Worm (Caenorhabditis elegans): ENCODE measurements around the gene zmp-6.

Gene zmp-6

DNA sequence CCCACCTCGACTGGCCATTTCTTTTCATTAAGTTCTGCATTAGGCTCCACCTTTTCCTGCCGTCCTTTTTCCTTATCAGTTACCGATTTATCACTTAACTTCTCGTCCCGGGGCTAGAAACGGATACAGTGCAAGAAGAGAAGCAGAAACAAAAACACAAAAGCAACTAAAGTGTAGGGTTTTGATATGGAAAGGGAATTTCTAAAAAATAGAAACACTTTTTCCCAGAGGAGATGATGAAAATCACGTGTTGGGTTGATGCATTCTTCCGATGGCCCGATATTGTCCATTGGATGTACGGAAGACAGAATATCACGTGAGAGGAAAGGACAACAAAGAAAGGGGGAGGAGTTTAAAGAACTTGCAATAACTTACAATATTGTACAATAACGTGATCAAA lies 25.2 kb upstream of the zmp-6 start (continued):
- TF ChIP-seq sma-9 (GFP tag; optimal IDR thresholded peaks at IDR 0.05) (peak; percentile 86), sma-9 (tag; optimal IDR thresholded peaks at IDR 0.05) (no peak), R02D3.7 (tag; optimal IDR thresholded peaks at IDR 0.05) (no peak), unc-39 (tag; optimal IDR thresholded peaks at IDR 0.05) (no peak)

DNA sequence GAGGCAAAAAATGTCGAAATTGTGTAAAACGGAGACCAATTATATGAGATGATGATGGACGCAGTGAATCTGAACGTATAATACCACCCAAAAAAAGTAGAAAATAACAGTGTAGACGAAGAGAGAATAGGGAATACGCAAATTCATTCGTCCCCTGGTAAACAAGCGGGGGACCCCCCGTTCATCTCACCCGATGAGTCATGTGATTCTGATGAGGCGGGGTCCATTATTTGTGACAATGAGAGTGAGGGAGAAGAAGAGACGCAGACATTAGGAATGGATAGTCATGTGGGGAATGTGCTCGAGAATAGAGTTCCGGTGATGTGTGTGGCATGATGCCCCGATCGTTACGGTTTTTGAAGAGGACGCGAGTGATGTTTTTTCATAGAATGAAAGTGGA lies 24.4 kb upstream of the zmp-6 start:
- no peak for TF ChIP-seq nhr-21 (tag; optimal IDR thresholded peaks at IDR 0.05)
- no peak for TF ChIP-seq egl-27 (tag; optimal IDR thresholded peaks at IDR 0.05)
- TF ChIP-seq ztf-1 (GFP tag; conservative IDR thresholded peaks at IDR 0.05): no peak
- no peak for TF ChIP-seq mbf-1 (tag; optimal IDR thresholded peaks at IDR 0.05)
- TF ChIP-seq alr-1 (tag; optimal IDR thresholded peaks at IDR 0.05): no peak
- TF ChIP-seq sma-9 (GFP tag; optimal IDR thresholded peaks at IDR 0.05): peak; percentile 77
- TF ChIP-seq sma-9 (tag; optimal IDR thresholded peaks at IDR 0.05): no peak
- TF ChIP-seq unc-55 (GFP tag; optimal IDR thresholded peaks at IDR 0.05): peak; percentile 7
- peak; percentile 68 for TF ChIP-seq ama-1 (optimal IDR thresholded peaks at IDR 0.05)
- peak; percentile 41 for TF ChIP-seq sma-3 (GFP tag; optimal IDR thresholded peaks at IDR 0.05)
- TF ChIP-seq ztf-11 (tag; optimal IDR thresholded peaks at IDR 0.05): no peak
- no peak for TF ChIP-seq nhr-23 (tag; optimal IDR thresholded peaks at IDR 0.05)
- TF ChIP-seq gmeb-1 (tag; optimal IDR thresholded peaks at IDR 0.05): peak; percentile 28
- TF ChIP-seq elt-3 (tag; optimal IDR thresholded peaks at IDR 0.05): no peak
- TF ChIP-seq lin-13 (GFP tag; optimal IDR thresholded peaks at IDR 0.05): no peak
- no peak for TF ChIP-seq peb-1 (tag; optimal IDR thresholded peaks at IDR 0.05)
- TF ChIP-seq crh-2 (tag; optimal IDR thresholded peaks at IDR 0.05): peak; percentile 56
- TF ChIP-seq C34F6.9 (tag; optimal IDR thresholded peaks at IDR 0.05): peak; percentile 81
- no peak for TF ChIP-seq nhr-10 (tag; optimal IDR thresholded peaks at IDR 0.05)
- peak in 1 of 2 experiments; percentile 25 for TF ChIP-seq mdl-1 (tag; optimal IDR thresholded peaks at IDR 0.05)
- no peak for TF ChIP-seq ZK546.5 (tag; optimal IDR thresholded peaks at IDR 0.05)
- TF ChIP-seq dmd-4 (tag; optimal IDR thresholded peaks at IDR 0.05): no peak
- no peak for TF ChIP-seq ceh-82 (tag; optimal IDR thresholded peaks at IDR 0.05)
- no peak for TF ChIP-seq snpc-4 (tag; optimal IDR thresholded peaks at IDR 0.05)
- TF ChIP-seq nhr-12 (tag; optimal IDR thresholded peaks at IDR 0.05): no peak
- no peak for TF ChIP-seq nhr-77 (tag; optimal IDR thresholded peaks at IDR 0.05)
- no peak for TF ChIP-seq blmp-1 (tag; optimal IDR thresholded peaks at IDR 0.05; ENCODE audit: insufficient read depth)
- no peak for TF ChIP-seq elt-1 (tag; optimal IDR thresholded peaks at IDR 0.05)
- no peak for TF ChIP-seq R02D3.7 (tag; optimal IDR thresholded peaks at IDR 0.05)
- TF ChIP-seq zag-1 (tag; optimal IDR thresholded peaks at IDR 0.05): no peak
- peak in 1 of 2 experiments; percentile 61 for TF ChIP-seq lsy-2 (tag; optimal IDR thresholded peaks at IDR 0.05)
- TF ChIP-seq mab-5 (tag; optimal IDR thresholded peaks at IDR 0.05): peak; percentile 70
- TF ChIP-seq aly-2 (tag; optimal IDR thresholded peaks at IDR 0.05): no peak
- TF ChIP-seq F13H6.1 (tag; optimal IDR thresholded peaks at IDR 0.05): peak; percentile 59
- no peak for TF ChIP-seq Y55F3AM.14 (GFP tag; optimal IDR thresholded peaks at IDR 0.05)
- TF ChIP-seq fos-1 (tag; optimal IDR thresholded peaks at IDR 0.05): peak; percentile 9
- peak; percentile 35 for TF ChIP-seq nhr-6 (tag; optimal IDR thresholded peaks at IDR 0.05)
- TF ChIP-seq ceh-16 (tag; optimal IDR thresholded peaks at IDR 0.05): no peak
- TF ChIP-seq unc-39 (tag; optimal IDR thresholded peaks at IDR 0.05): no peak
- TF ChIP-seq nhr-25 (tag; optimal IDR thresholded peaks at IDR 0.05): peak; percentile 59
- TF ChIP-seq nhr-237 (tag; optimal IDR thresholded peaks at IDR 0.05): no peak
- no peak for TF ChIP-seq ztf-4 (tag; optimal IDR thresholded peaks at IDR 0.05)
- no peak for TF ChIP-seq lin-11 (tag; optimal IDR thresholded peaks at IDR 0.05)
- TF ChIP-seq unc-62 (GFP tag; optimal IDR thresholded peaks at IDR 0.05): no peak
- TF ChIP-seq lin-39 (tag; optimal IDR thresholded peaks at IDR 0.05): no peak
- no peak for TF ChIP-seq skn-1 (tag; optimal IDR thresholded peaks at IDR 0.05)
- no peak for TF ChIP-seq sem-4 (tag; optimal IDR thresholded peaks at IDR 0.05)
- no peak for TF ChIP-seq nhr-11 (tag; optimal IDR thresholded peaks at IDR 0.05)
- peak; percentile 86 for TF ChIP-seq nhr-129 (tag; optimal IDR thresholded peaks at IDR 0.05)
